Fruit fly (Drosophila melanogaster) Kc167 (cell line): ENCODE data around the gene gdl-ORF39.

Source experiments
- Sin3A ChIP-seq: fragments of >200 bp; optimal IDR thresholded peaks from 2 replicates; lab custom pipeline; 2018; ENCODE audit warnings: missing external identifiers
- h ChIP-seq: fragments of >200 bp; optimal IDR thresholded peaks from 3 replicates; lab custom pipeline; 2018; ENCODE audit warnings: missing external identifiers
- insv ChIP-seq: fragments of >200 bp; optimal IDR thresholded peaks from 3 replicates; lab custom pipeline; 2018; ENCODE audit warnings: missing external identifiers
- psq ChIP-seq: fragments of >200 bp; optimal IDR thresholded peaks from 2 replicates; lab custom pipeline; 2017; ENCODE audit warnings: missing external identifiers
- ttk ChIP-seq: sonication (Bioruptor generic); optimal IDR thresholded peaks from 2 replicates; lab custom pipeline; 2017; ENCODE audit warnings: missing external identifiers

dm6 chr3L:15544455-15545415 is 35.5 kb downstream of the gdl-ORF39 start:
- TF ChIP-seq h (no peak), psq (lab: Kevin White, UChicago) (no peak), ttk (no peak), insv (no peak), Sin3A (lab: Kevin White, UChicago) (no peak)
